Worm (Caenorhabditis elegans) whole organism, mixed stage, embryonic: ENCODE results near the gene C35B8.3.

Experiments used
- M03D4.4 ChIP-seq: sonication (generic microtip); optimal IDR thresholded peaks from 2 replicates; lab custom pipeline; 2017; ENCODE audit warnings: mild to moderate bottlenecking, missing genetic modification characterization, missing compliant biosample characterization
- bed-3 ChIP-seq: fragments of 200-800 bp; sonication (Bioruptor generic); optimal IDR thresholded peaks from 3 replicates; lab custom pipeline; 2018; ENCODE audit warnings: mild to moderate bottlenecking, missing genetic modification characterization, moderate library complexity, missing compliant biosample characterization
- blmp-1 ChIP-seq: fragments of 150-350 bp; optimal IDR thresholded peaks from 2 replicates; lab custom pipeline; 2014; ENCODE audit warnings: missing biosample characterization, missing genetic modification characterization
- ceh-43 ChIP-seq: fragments of 200-800 bp; sonication (Bioruptor generic); optimal IDR thresholded peaks from 2 replicates; lab custom pipeline; 2018; ENCODE audit warnings: mild to moderate bottlenecking, missing genetic modification characterization, moderate library complexity, missing compliant biosample characterization
- ceh-83 ChIP-seq: fragments of 200-800 bp; sonication (Bioruptor generic); optimal IDR thresholded peaks from 2 replicates; lab custom pipeline; 2018; ENCODE audit warnings: mild to moderate bottlenecking, missing genetic modification characterization, missing compliant biosample characterization
- ces-1 ChIP-seq: fragments of 150-350 bp; optimal IDR thresholded peaks from 2 replicates; lab custom pipeline; 2014; ENCODE audit warnings: missing biosample characterization, missing genetic modification reagents, missing genetic modification characterization
- cnd-1 ChIP-seq: fragments of 200-800 bp; sonication (Bioruptor generic); optimal IDR thresholded peaks from 2 replicates; lab custom pipeline; 2018; ENCODE audit warnings: mild to moderate bottlenecking, missing genetic modification characterization, missing compliant biosample characterization
- drap-1 ChIP-seq: fragments of 200-800 bp; sonication (Bioruptor generic); optimal IDR thresholded peaks from 3 replicates; lab custom pipeline; 2018; ENCODE audit warnings: mild to moderate bottlenecking, missing genetic modification characterization, missing compliant biosample characterization
- elt-1 ChIP-seq: sonication (generic microtip); optimal IDR thresholded peaks from 2 replicates; lab custom pipeline; 2017; ENCODE audit warnings: missing genetic modification characterization, mild to moderate bottlenecking, missing compliant biosample characterization, antibody characterized with exemption, moderate library complexity, borderline replicate concordance; ENCODE audit not compliant: insufficient read depth
- elt-3 ChIP-seq: fragments of 150-350 bp; optimal IDR thresholded peaks from 2 replicates; lab custom pipeline; 2014; ENCODE audit warnings: missing biosample characterization, missing genetic modification characterization
- flh-1 ChIP-seq: fragments of 200-800 bp; sonication (Bioruptor generic); optimal IDR thresholded peaks from 2 replicates; lab custom pipeline; 2018; ENCODE audit warnings: mild to moderate bottlenecking, missing genetic modification characterization, moderate library complexity, missing compliant biosample characterization
- ham-2 ChIP-seq: fragments of 200-800 bp; sonication (Bioruptor generic); optimal IDR thresholded peaks from 2 replicates; lab custom pipeline; 2018; ENCODE audit warnings: mild to moderate bottlenecking, missing genetic modification characterization, missing compliant biosample characterization
- hlh-1 ChIP-seq: fragments of 150-350 bp; optimal IDR thresholded peaks from 2 replicates; lab custom pipeline; 2014; ENCODE audit warnings: missing biosample characterization, missing genetic modification reagents, missing genetic modification characterization
- lin-13 ChIP-seq: fragments of 150-350 bp; optimal IDR thresholded peaks from 2 replicates; lab custom pipeline; 2014; ENCODE audit warnings: missing biosample characterization, missing genetic modification characterization
- lin-32 ChIP-seq: fragments of 200-800 bp; sonication (Bioruptor generic); optimal IDR thresholded peaks from 2 replicates; lab custom pipeline; 2018; ENCODE audit warnings: mild to moderate bottlenecking, missing genetic modification characterization, missing compliant biosample characterization
- lsy-2 ChIP-seq: fragments of 150-350 bp; optimal IDR thresholded peaks from 2 replicates; lab custom pipeline; 2014; ENCODE audit warnings: missing biosample characterization, missing genetic modification characterization
- mab-5 ChIP-seq: fragments of 150-350 bp; optimal IDR thresholded peaks from 2 replicates; lab custom pipeline; 2014; ENCODE audit warnings: missing biosample characterization, missing genetic modification characterization
- mls-2 ChIP-seq: sonication (generic microtip); optimal IDR thresholded peaks from 2 replicates; lab custom pipeline; 2016; ENCODE audit warnings: mild to moderate bottlenecking, missing genetic modification characterization, moderate library complexity, missing compliant biosample characterization
- nhr-2 ChIP-seq: fragments of 150-350 bp; optimal IDR thresholded peaks from 2 replicates; lab custom pipeline; 2014; ENCODE audit warnings: missing biosample characterization, missing genetic modification characterization
- nhr-237 ChIP-seq: fragments of 150-350 bp; optimal IDR thresholded peaks from 2 replicates; lab custom pipeline; 2014; ENCODE audit warnings: missing biosample characterization, missing genetic modification characterization
- nhr-28 ChIP-seq: fragments of 150-350 bp; optimal IDR thresholded peaks from 2 replicates; lab custom pipeline; 2014; ENCODE audit warnings: missing biosample characterization, missing genetic modification characterization
- pha-4 ChIP-seq: fragments of 150-350 bp; optimal IDR thresholded peaks from 2 replicates; lab custom pipeline; 2018; ENCODE audit warnings: missing biosample characterization, missing genetic modification reagents, missing genetic modification characterization
- sptf-1 ChIP-seq: sonication (generic microtip); optimal IDR thresholded peaks from 2 replicates; lab custom pipeline; 2017; ENCODE audit warnings: mild to moderate bottlenecking, missing genetic modification characterization, moderate library complexity, missing compliant biosample characterization
- tbx-8 ChIP-seq: fragments of 200-800 bp; sonication (Bioruptor generic); optimal IDR thresholded peaks from 2 replicates; lab custom pipeline; 2018; ENCODE audit warnings: mild to moderate bottlenecking, missing genetic modification characterization, moderate library complexity, missing compliant biosample characterization
- unc-120 ChIP-seq: sonication (generic microtip); optimal IDR thresholded peaks from 2 replicates; lab custom pipeline; 2017; ENCODE audit warnings: missing genetic modification characterization, missing compliant biosample characterization; ENCODE audit not compliant: poor library complexity, severe bottlenecking
- unc-39 ChIP-seq: fragments of 150-350 bp; optimal IDR thresholded peaks from 2 replicates; lab custom pipeline; 2014; ENCODE audit warnings: missing biosample characterization, missing genetic modification characterization
- unc-62 ChIP-seq: fragments of 150-350 bp; optimal IDR thresholded peaks from 2 replicates; lab custom pipeline; 2014; ENCODE audit warnings: missing biosample characterization, missing genetic modification reagents, missing genetic modification characterization
- zip-8 ChIP-seq: fragments of 150-350 bp; optimal IDR thresholded peaks from 2 replicates; lab custom pipeline; 2014; ENCODE audit warnings: missing biosample characterization, missing genetic modification characterization
- ztf-11 ChIP-seq: fragments of 150-350 bp; optimal IDR thresholded peaks from 2 replicates; lab custom pipeline; 2014; ENCODE audit warnings: missing biosample characterization, missing genetic modification characterization

Gene C35B8.3

DNA sequence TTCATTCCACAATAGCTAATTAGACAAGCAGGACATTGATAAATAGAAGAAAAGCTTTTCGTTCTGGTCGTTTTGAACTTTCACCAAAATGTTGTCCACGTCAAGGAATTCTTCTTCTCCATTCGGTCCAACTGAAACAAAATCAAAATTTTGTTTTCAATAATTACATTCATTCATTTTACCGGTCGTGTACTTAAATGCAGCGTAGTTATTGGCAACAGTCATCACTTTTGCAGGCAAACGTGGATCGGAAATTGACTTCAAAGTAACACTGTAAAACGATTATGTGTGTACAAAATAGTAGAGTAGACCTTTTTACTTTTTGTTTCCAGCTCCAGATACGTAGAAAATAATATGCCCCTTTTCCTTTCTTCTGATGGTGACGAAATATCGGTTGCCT, 42.3 kb downstream of the C35B8.3 start:
- TF ChIP-seq cnd-1 (tag; lab: Kevin White, UChicago) (no peak), elt-3 (tag; lab: Kevin White, UChicago) (no peak), tbx-8 (GFP tag; lab: Kevin White, UChicago) (no peak), ham-2 (GFP tag; lab: Kevin White, UChicago) (no peak), drap-1 (GFP tag; lab: Kevin White, UChicago) (no peak), blmp-1 (tag; lab: Kevin White, UChicago) (no peak), hlh-1 (tag; lab: Kevin White, UChicago) (no peak), unc-62 (no peak)

DNA sequence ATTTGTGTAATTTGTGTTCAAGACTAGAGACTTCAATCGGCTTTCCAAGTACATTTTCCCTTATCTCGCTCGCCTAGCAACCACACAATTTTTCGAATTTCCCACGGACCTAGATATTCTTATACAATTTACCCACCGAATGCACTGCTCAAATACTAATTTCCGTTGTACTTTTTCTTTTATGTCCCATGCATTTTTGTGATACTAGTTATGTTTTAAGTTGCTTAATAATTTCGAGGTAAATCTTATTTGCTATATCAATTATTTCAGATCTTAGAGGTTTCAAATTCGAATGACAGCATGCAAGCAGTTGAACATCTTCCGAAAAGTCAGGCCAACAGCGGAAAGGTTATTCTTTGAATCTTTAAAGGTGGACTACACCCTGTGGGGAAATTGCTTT, 45.8 kb downstream of the C35B8.3 start, which contains the start of gene F18G5.1:
Gene F18G5.1 (plus strand): TSS at position 301 of the 400 bp plus-strand sequence.
- no peak for TF ChIP-seq ztf-11 (tag; lab: Kevin White, UChicago)
- TF ChIP-seq mls-2, result no peak
- TF ChIP-seq ham-2 (GFP tag; lab: Kevin White, UChicago), result no peak
- TF ChIP-seq lsy-2 (tag; lab: Kevin White, UChicago), result no peak
- no peak for TF ChIP-seq ces-1 (GFP tag; lab: Kevin White, UChicago)
- TF ChIP-seq ceh-43 (GFP tag; lab: Kevin White, UChicago), result no peak
- no peak for TF ChIP-seq drap-1 (GFP tag; lab: Kevin White, UChicago)
- no peak for TF ChIP-seq cnd-1 (tag; lab: Kevin White, UChicago)
- no peak for TF ChIP-seq blmp-1 (tag; lab: Kevin White, UChicago)
- no peak for TF ChIP-seq flh-1 (GFP tag; lab: Kevin White, UChicago)
- TF ChIP-seq M03D4.4 (tag; lab: Kevin White, UChicago), result no peak
- no peak for TF ChIP-seq bed-3 (GFP tag; lab: Kevin White, UChicago)
- TF ChIP-seq unc-62, result no peak

DNA sequence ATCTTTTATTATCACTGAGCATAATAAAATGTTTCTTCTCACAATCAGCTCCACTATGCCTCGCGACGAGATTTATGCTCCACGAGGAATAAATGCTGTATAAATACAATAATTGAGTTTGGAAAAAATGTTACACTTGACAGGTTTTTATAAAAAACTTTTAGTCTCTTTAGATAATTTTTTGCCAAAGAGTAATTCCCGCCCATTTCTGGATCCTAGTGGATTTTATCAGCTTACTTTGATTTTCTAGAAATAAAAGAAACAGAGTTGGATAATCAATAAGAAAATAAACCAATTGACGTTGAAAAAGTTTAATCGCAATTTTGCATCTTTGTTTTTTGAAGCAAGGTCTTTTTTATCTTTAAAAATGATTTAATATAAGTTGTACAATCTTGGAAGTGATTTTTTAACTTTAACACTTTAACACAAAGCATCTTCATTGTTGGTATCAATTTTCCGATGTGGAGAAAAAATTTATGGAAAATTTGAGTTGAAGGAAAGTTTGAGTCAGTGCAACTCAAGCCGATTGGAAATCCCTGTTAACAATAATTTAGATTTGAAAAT, 48.0 kb downstream of the C35B8.3 start:
- no peak for TF ChIP-seq unc-39
- no peak for TF ChIP-seq lin-13 (tag; lab: Kevin White, UChicago)
- TF ChIP-seq pha-4 (tag; lab: Kevin White, UChicago), result no peak
- no peak for TF ChIP-seq nhr-28
- TF ChIP-seq blmp-1 (tag; lab: Kevin White, UChicago), result no peak
- TF ChIP-seq zip-8 (tag; lab: Kevin White, UChicago), result no peak
- no peak for TF ChIP-seq flh-1 (GFP tag; lab: Kevin White, UChicago)
- no peak for TF ChIP-seq nhr-237
- TF ChIP-seq sptf-1 (tag; lab: Kevin White, UChicago), result no peak
- TF ChIP-seq ceh-83 (GFP tag; lab: Kevin White, UChicago), result no peak
- no peak for TF ChIP-seq ceh-43 (GFP tag; lab: Kevin White, UChicago)
- TF ChIP-seq mab-5 (tag; lab: Kevin White, UChicago), result no peak

DNA sequence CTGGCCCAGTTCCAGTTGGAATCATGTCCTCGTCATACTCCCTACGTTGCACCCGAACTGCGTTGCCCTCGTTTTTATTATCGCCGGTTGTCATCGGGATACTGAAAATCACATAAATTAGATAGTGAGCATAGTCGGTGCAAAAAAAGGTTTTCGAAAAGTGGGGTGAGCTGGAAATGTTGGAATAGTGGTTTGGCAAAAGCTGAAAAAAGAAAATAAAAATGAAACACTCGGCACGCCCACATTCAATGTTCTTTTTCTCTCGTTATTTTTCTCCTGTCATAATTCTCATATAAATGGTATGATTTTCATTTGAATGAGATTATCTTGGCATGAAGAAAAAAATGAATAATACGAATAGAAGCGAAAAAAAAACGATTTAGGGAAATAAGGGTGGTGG, 50.5 kb downstream of the C35B8.3 start, which contains the start of gene F18G5.6:
Gene F18G5.6 (minus strand): TSS at position 101 of the 400 bp plus-strand sequence.
- no peak for TF ChIP-seq ceh-43 (GFP tag; lab: Kevin White, UChicago)
- no peak for TF ChIP-seq mab-5 (tag; lab: Kevin White, UChicago)
- no peak for TF ChIP-seq lin-32 (GFP tag; lab: Kevin White, UChicago)
- no peak for TF ChIP-seq ham-2 (GFP tag; lab: Kevin White, UChicago)
- TF ChIP-seq cnd-1 (tag; lab: Kevin White, UChicago), result no peak
- TF ChIP-seq sptf-1 (tag; lab: Kevin White, UChicago), result no peak
- no peak for TF ChIP-seq lsy-2 (tag; lab: Kevin White, UChicago)
- no peak for TF ChIP-seq ceh-83 (GFP tag; lab: Kevin White, UChicago)
- no peak for TF ChIP-seq nhr-237
- TF ChIP-seq mls-2, result no peak
- no peak for TF ChIP-seq unc-120 (tag; lab: Kevin White, UChicago)
- no peak for TF ChIP-seq unc-62
- TF ChIP-seq elt-1 (tag; lab: Kevin White, UChicago), result no peak
- no peak for TF ChIP-seq elt-3 (tag; lab: Kevin White, UChicago)
- no peak for TF ChIP-seq unc-39

DNA sequence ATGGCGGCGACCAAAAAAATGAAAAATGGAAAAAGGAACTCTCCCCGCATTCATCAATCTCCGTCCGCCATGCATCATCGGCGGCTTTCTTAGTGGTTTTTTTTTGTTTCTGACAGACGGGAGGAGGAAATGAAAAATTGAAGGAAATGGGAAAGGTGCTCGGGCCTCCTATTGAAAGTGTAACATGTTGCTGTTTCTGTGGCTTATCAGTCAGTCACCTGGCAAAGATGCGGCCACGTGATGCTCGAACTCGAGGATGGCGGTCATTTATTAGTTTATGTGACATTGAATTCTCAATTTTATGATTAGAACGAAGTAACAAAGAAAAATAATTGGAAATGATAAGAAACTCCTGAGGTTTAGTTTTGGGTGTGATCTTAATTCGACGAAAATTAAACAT, 50.9 kb downstream of the C35B8.3 start:
- no peak for TF ChIP-seq M03D4.4 (tag; lab: Kevin White, UChicago)
- TF ChIP-seq lsy-2 (tag; lab: Kevin White, UChicago), result no peak
- TF ChIP-seq elt-1 (tag; lab: Kevin White, UChicago), result no peak
- TF ChIP-seq ham-2 (GFP tag; lab: Kevin White, UChicago), result no peak
- no peak for TF ChIP-seq unc-62
- TF ChIP-seq pha-4 (tag; lab: Kevin White, UChicago), result no peak
- TF ChIP-seq hlh-1 (tag; lab: Kevin White, UChicago), result peak; percentile 72
- TF ChIP-seq lin-13 (tag; lab: Kevin White, UChicago), result no peak
- no peak for TF ChIP-seq mab-5 (tag; lab: Kevin White, UChicago)
- no peak for TF ChIP-seq flh-1 (GFP tag; lab: Kevin White, UChicago)
- TF ChIP-seq unc-120 (tag; lab: Kevin White, UChicago), result peak; percentile 28
- TF ChIP-seq nhr-2, result no peak
- TF ChIP-seq, all 35 proteins: peak for 2
